Fruit fly (Drosophila melanogaster): ENCODE data around the gene CG4375.

Gene CG4375

DNA sequence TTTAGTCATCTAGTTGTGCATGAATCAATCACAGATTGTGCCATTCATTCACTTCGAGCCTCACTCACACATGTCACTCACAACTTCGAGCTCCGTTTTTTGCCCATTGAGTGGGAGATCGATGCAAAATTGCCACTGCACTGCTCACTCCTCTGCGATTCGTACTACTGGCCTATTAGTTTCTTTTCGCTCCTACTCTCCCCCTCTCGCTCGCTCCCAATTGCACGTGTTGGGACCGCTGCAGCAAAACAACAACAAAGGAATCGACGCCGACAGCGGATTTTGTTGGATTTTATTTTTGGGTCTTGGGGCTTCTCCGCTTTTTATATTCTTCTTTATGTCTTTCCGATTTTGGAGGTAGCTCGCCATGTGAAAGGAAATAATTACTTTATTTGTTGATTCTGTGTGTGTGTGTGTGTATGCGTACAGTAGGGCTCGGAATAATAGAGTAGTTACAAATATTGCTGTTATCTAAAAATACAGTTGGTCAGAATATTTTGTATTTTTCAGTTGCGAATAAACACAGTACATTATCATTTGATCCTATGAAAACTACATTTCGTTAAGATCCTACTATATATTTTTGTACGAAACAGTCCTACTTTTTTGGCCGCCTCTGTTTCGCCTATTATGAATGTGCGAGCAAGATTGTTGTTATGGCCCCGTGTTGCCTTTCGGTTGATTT, 47.6 kb upstream of the CG4375 start (continued):
- TF ChIP-seq fd64A (GFP tag; optimal IDR thresholded peaks at IDR 0.05) (peak; percentile 76), ham (GFP tag; IDR thresholded peaks at IDR 0.05) (no peak), MBD-R2 (GFP tag; IDR thresholded peaks at IDR 0.05) (0 out of 2 replicates have a peak, but pooled peaks have one; percentile 15), CG18619 (GFP tag; optimal IDR thresholded peaks at IDR 0.05) (peak; percentile 63), CG34376 (GFP tag; optimal IDR thresholded peaks at IDR 0.05) (no peak), CG4854 (GFP tag; optimal IDR thresholded peaks at IDR 0.05) (peak; percentile 4), CG1602 (GFP tag; optimal IDR thresholded peaks at IDR 0.05) (peak; percentile 72), Hr51 (GFP tag; optimal IDR thresholded peaks at IDR 0.05) (peak; percentile 10 to 84), CoRest (tag; optimal IDR thresholded peaks at IDR 0.05) (peak; percentile 87), knrl (GFP tag; IDR thresholded peaks at IDR 0.05; ENCODE audit: partially characterized antibody) (no peak), CG8388 (GFP tag; optimal IDR thresholded peaks at IDR 0.05) (peak; percentile 89), CG10321 (GFP tag; IDR thresholded peaks at IDR 0.05) (no peak), CG10654 (GFP tag; optimal IDR thresholded peaks at IDR 0.05) (peak; percentile 44), CG11247 (GFP tag; IDR thresholded peaks at IDR 0.05) (0 out of 2 replicates have a peak, but pooled peaks have one; percentile 29), Side (GFP tag; optimal IDR thresholded peaks at IDR 0.05) (peak; percentile 64), CG8089 (GFP tag; optimal IDR thresholded peaks at IDR 0.05) (peak; percentile 60), gsb-n (tag; optimal IDR thresholded peaks at IDR 0.05) (peak; percentile 92), CG2678 (tag; optimal IDR thresholded peaks at IDR 0.05) (peak; percentile 88), CG8281 (tag; optimal IDR thresholded peaks at IDR 0.05) (peak; percentile 46), CG13424 (tag; optimal IDR thresholded peaks at IDR 0.05) (peak; percentile 81), Dek (tag; optimal IDR thresholded peaks at IDR 0.05) (peak; percentile 63), CG4730 (GFP tag; IDR thresholded peaks at IDR 0.05) (peak; percentile 63), toy (GFP tag; IDR thresholded peaks at IDR 0.05) (no peak), CG9876 (GFP tag; optimal IDR thresholded peaks at IDR 0.05) (no peak), Spps (tag; optimal IDR thresholded peaks at IDR 0.05) (peak; percentile 84), onecut (GFP tag; IDR thresholded peaks at IDR 0.05) (peak; percentile 66), CG11504 (tag; optimal IDR thresholded peaks at IDR 0.05) (peak; percentile 88), sens (GFP tag) (peak; percentile 98), CG1792 (GFP tag; optimal IDR thresholded peaks at IDR 0.05) (peak; percentile 49), ac (GFP tag; optimal IDR thresholded peaks at IDR 0.05) (peak; percentile 55), mirr (GFP tag; optimal IDR thresholded peaks at IDR 0.05) (no peak), Optix (GFP tag; IDR thresholded peaks at IDR 0.05) (0 out of 3 replicates have a peak, but pooled peaks have one; percentile 35), CG12391 (tag; optimal IDR thresholded peaks at IDR 0.05) (peak; percentile 88), psq (GFP tag; optimal IDR thresholded peaks at IDR 0.05) (peak; percentile 53), CG17829 (tag; optimal IDR thresholded peaks at IDR 0.05) (peak; percentile 90), ems (GFP tag; optimal IDR thresholded peaks at IDR 0.05) (peak; percentile 67), CG10274 (GFP tag; optimal IDR thresholded peaks at IDR 0.05) (peak; percentile 31), unpg (GFP tag; optimal IDR thresholded peaks at IDR 0.05) (peak; percentile 92), CG11695 (GFP tag; IDR thresholded peaks at IDR 0.05) (peak; percentile 76), grau (tag; optimal IDR thresholded peaks at IDR 0.05) (peak; percentile 86), cas (GFP tag; IDR thresholded peaks at IDR 0.05) (no peak), CG6765 (GFP tag; optimal IDR thresholded peaks at IDR 0.05) (no peak), Lpt (GFP tag; optimal IDR thresholded peaks at IDR 0.05) (no peak), HLH4C (GFP tag; IDR thresholded peaks at IDR 0.05; ENCODE audit: partially characterized antibody) (no peak), hth (optimal IDR thresholded peaks at IDR 0.05) (no peak), CG18599 (GFP tag; optimal IDR thresholded peaks at IDR 0.05) (peak; percentile 84), ERR (GFP tag; optimal IDR thresholded peaks at IDR 0.05) (no peak), zen (tag; optimal IDR thresholded peaks at IDR 0.05) (peak; percentile 66), row (GFP tag; IDR thresholded peaks at IDR 0.05) (peak; percentile 79), vvl (GFP tag; IDR thresholded peaks at IDR 0.05) (peak; percentile 88)

Measured in whole organism, embryonic.